Worm (Caenorhabditis elegans) whole organism, late embryonic: ENCODE measurements around the gene F41G4.8.

ENCODE experiments used
- C38D4.7 ChIP-seq: fragments of 200-800 bp; sonication (Bioruptor generic); optimal IDR thresholded peaks from 2 replicates; lab custom pipeline; 2018; ENCODE audit warnings: mild to moderate bottlenecking, missing genetic modification characterization, moderate library complexity, missing compliant biosample characterization
- F13H6.1 ChIP-seq: sonication (generic microtip); optimal IDR thresholded peaks from 2 replicates; lab custom pipeline; 2016; ENCODE audit warnings: missing genetic modification characterization, missing compliant biosample characterization
- Y22D7AL.16 ChIP-seq: sonication (generic microtip); optimal IDR thresholded peaks from 2 replicates; lab custom pipeline; 2016; ENCODE audit warnings: missing genetic modification characterization, missing compliant biosample characterization
- ahr-1 ChIP-seq: sonication (generic microtip); optimal IDR thresholded peaks from 2 replicates; lab custom pipeline; 2016; ENCODE audit warnings: missing genetic modification characterization, missing compliant biosample characterization
- ceh-14 ChIP-seq: sonication (generic microtip); optimal IDR thresholded peaks from 2 replicates; lab custom pipeline; 2016; ENCODE audit warnings: missing genotype, missing genetic modification characterization, missing compliant biosample characterization
- ceh-2 ChIP-seq: sonication (generic microtip); optimal IDR thresholded peaks from 2 replicates; lab custom pipeline; 2016; ENCODE audit warnings: missing genotype, missing genetic modification characterization, missing compliant biosample characterization
- ceh-45 ChIP-seq: fragments of 200-800 bp; sonication (Bioruptor generic); IDR thresholded peaks from 2 replicates; pipeline ENCODE4 v1.3.6; 2022; ENCODE audit warnings: missing genetic modification reagents, missing genetic modification characterization, missing compliant biosample characterization
- ceh-9 ChIP-seq: sonication (generic microtip); optimal IDR thresholded peaks from 2 replicates; lab custom pipeline; 2016; ENCODE audit warnings: mild to moderate bottlenecking, missing genetic modification characterization, inconsistent platforms, missing compliant biosample characterization
- dmd-4 ChIP-seq: sonication (generic microtip); optimal IDR thresholded peaks from 2 replicates; lab custom pipeline; 2016; ENCODE audit warnings: borderline replicate concordance, missing genetic modification characterization, missing compliant biosample characterization
- elt-4 ChIP-seq: sonication (generic microtip); optimal IDR thresholded peaks from 2 replicates; lab custom pipeline; 2016; ENCODE audit warnings: missing genetic modification characterization, missing compliant biosample characterization
- ets-4 ChIP-seq: sonication (generic microtip); optimal IDR thresholded peaks from 2 replicates; lab custom pipeline; 2016; ENCODE audit warnings: missing genetic modification characterization, missing compliant biosample characterization
- eyg-1 ChIP-seq: sonication (generic microtip); optimal IDR thresholded peaks from 2 replicates; lab custom pipeline; 2016; ENCODE audit warnings: missing genotype, missing genetic modification characterization, missing compliant biosample characterization
- hlh-30 ChIP-seq: sonication (generic microtip); optimal IDR thresholded peaks from 2 replicates; lab custom pipeline; 2017; ENCODE audit warnings: antibody characterized with exemption, missing genetic modification characterization, missing compliant biosample characterization; ENCODE audit not compliant: insufficient read depth
- hlh-8 ChIP-seq: sonication (generic microtip); optimal IDR thresholded peaks from 2 replicates; lab custom pipeline; 2016; ENCODE audit warnings: missing genotype, missing genetic modification characterization, missing compliant biosample characterization
- lin-11 ChIP-seq: fragments of 200-800 bp; sonication (Bioruptor generic); optimal IDR thresholded peaks from 2 replicates; lab custom pipeline; 2018; ENCODE audit warnings: mild to moderate bottlenecking, missing genetic modification characterization, missing compliant biosample characterization
- mec-3 ChIP-seq: sonication (generic microtip); optimal IDR thresholded peaks from 2 replicates; lab custom pipeline; 2016; ENCODE audit warnings: borderline replicate concordance, missing genetic modification characterization, missing compliant biosample characterization
- nfya-1 ChIP-seq: sonication (generic microtip); optimal IDR thresholded peaks from 2 replicates; lab custom pipeline; 2017; ENCODE audit warnings: missing genetic modification characterization, mild to moderate bottlenecking, missing compliant biosample characterization, antibody characterized with exemption, moderate library complexity
- npax-4 ChIP-seq: sonication (generic microtip); optimal IDR thresholded peaks from 2 replicates; lab custom pipeline; 2016; ENCODE audit warnings: missing genetic modification characterization, missing compliant biosample characterization
- odd-2 ChIP-seq: sonication (generic microtip); optimal IDR thresholded peaks from 2 replicates; lab custom pipeline; 2017; ENCODE audit warnings: antibody characterized with exemption, mild to moderate bottlenecking, missing genetic modification characterization, missing compliant biosample characterization
- pat-9 ChIP-seq: fragments of 200-800 bp; sonication (Bioruptor generic); optimal IDR thresholded peaks from 2 replicates; lab custom pipeline; 2018; ENCODE audit warnings: mild to moderate bottlenecking, missing genetic modification characterization, moderate library complexity, missing compliant biosample characterization
- pqm-1 ChIP-seq: sonication (generic microtip); optimal IDR thresholded peaks from 2 replicates; lab custom pipeline; 2016; ENCODE audit warnings: missing genetic modification characterization, missing compliant biosample characterization
- pros-1 ChIP-seq: fragments of 150-350 bp; optimal IDR thresholded peaks from 2 replicates; lab custom pipeline; 2014; ENCODE audit warnings: missing biosample characterization, missing genetic modification reagents, missing genetic modification characterization
- rnt-1 ChIP-seq: sonication (generic microtip); optimal IDR thresholded peaks from 2 replicates; lab custom pipeline; 2016; ENCODE audit warnings: missing genetic modification characterization, missing compliant biosample characterization
- sdc-2 ChIP-seq: sonication (generic microtip); optimal IDR thresholded peaks from 2 replicates; lab custom pipeline; 2016; ENCODE audit warnings: missing genotype, missing genetic modification characterization, missing compliant biosample characterization
- sox-4 ChIP-seq: sonication (generic microtip); optimal IDR thresholded peaks from 2 replicates; lab custom pipeline; 2017; ENCODE audit warnings: mild to moderate bottlenecking, missing genetic modification characterization, inconsistent platforms, missing compliant biosample characterization
- tbx-2 ChIP-seq: sonication (generic microtip); optimal IDR thresholded peaks from 2 replicates; lab custom pipeline; 2016; ENCODE audit warnings: missing genetic modification characterization, missing compliant biosample characterization
- unc-3 ChIP-seq, 2 experiments: fragments of 200-800 bp in 1 of 2; sonication (Bioruptor generic) in 1 of 2; sonication (generic microtip) in 1 of 2; conservative IDR thresholded peaks in 1 of 2; optimal IDR thresholded peaks in 1 of 2; 2 replicates each; pipeline versions ENCODE4 v1.3.6 to Lab custom; 2016 to 2022; ENCODE audit warnings: missing compliant biosample characterization in 2 of 2, missing genetic modification characterization in 2 of 2, missing genetic modification reagents in 1 of 2
- unc-42 ChIP-seq: sonication (generic microtip); optimal IDR thresholded peaks from 2 replicates; lab custom pipeline; 2016; ENCODE audit warnings: missing genotype, missing genetic modification characterization, missing compliant biosample characterization
- unc-55 ChIP-seq: sonication (generic microtip); optimal IDR thresholded peaks from 2 replicates; lab custom pipeline; 2017; ENCODE audit warnings: missing biosample characterization, missing genetic modification reagents, missing genetic modification characterization
- unc-86 ChIP-seq: sonication (generic microtip); optimal IDR thresholded peaks from 2 replicates; lab custom pipeline; 2016; ENCODE audit warnings: missing genetic modification characterization, missing compliant biosample characterization

The F41G4.8 gene

DNA sequence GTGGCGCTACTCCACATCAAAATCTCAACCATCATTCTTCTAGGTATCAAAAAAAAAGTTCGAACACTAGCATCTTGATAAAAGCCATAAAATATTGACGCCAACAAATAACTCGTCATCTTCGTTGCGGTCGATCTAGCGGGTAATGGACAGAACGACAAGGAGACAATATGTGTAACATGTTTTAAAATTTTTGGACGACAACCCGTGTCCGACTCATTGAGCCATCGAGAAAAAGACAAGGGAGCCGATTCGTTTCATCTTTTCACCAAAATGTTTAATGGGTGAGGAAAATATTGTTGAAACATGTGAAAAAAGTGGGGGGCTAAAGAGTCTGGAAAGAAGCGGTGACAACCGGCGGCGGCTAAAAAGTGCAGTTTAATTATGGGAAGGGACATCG, 23.3 kb downstream of the F41G4.8 start:
- TF ChIP-seq ceh-9 (tag; lab: Kevin White, UChicago), result no peak
- TF ChIP-seq ceh-45 (GFP tag; lab: Robert Waterston, UW), result no peak
- no peak for TF ChIP-seq lin-11 (tag; lab: Kevin White, UChicago)
- no peak for TF ChIP-seq pros-1
- TF ChIP-seq ceh-14 (tag; lab: Kevin White, UChicago), result no peak
- TF ChIP-seq pqm-1 (tag; lab: Kevin White, UChicago), result no peak
- TF ChIP-seq, all 69 proteins: peak for 0

DNA sequence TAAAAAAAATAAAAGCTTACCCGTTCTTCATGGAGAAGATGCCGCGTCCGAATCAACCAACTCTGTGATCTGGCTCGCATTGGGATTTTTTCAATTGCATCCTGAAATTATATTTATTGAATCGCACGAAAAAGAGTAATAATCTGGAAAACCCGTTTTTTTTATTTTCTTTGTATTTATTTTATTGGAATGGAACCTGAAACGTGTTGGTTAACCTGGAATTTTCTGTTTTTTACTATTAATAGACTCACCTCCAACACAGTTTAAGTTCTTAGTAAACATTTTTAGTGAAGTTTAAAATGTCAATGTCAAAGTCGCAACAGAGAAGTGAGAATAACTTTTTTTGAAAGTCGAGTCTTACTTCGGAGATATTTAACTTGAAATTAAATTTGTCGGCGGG, 26.6 kb downstream of the F41G4.8 start:
- TF ChIP-seq pros-1, result no peak

DNA sequence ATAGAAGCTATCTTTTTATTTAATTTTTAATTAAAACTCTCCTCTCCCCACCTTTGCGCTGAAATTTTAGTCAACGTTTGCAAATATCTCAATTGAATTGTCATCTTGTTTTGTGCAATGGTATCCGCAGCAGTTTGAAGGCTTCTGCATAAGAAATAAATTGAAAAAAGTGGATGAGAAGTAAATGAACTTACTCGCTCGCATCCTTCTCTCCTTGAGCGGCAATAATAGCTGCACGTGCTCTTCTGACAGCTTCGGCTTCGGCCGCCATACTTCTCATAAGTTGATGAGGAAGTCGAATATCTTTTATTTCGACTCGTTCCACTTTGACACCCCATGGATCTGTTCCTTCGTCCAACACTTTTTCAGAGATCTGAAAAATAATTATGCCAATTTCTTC, 28.0 kb downstream of the F41G4.8 start:
- TF ChIP-seq unc-42 (tag; lab: Kevin White, UChicago), result peak; percentile 84
- TF ChIP-seq npax-4 (tag; lab: Kevin White, UChicago), result no peak

DNA sequence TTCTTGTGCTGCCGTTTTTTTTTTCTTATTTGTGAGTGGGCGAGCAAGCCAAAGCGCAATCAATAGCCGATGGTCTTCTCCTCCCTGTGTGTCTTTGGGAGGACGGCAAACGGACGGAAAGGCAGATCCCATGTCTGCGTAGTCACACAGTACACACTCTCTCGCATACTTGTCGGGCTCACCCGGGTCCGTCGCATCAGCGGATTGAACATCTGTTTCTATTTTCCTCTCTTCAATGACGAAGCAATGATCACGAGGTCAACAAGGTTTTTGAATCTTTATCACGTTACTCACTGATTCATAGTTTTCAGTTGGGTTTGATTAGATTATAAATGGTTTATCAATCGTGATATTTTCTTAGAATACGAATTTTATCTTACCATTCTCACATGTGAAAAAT, 29.3 kb downstream of the F41G4.8 start:
- TF ChIP-seq Y22D7AL.16 (tag; lab: Kevin White, UChicago) (no peak), npax-4 (tag; lab: Kevin White, UChicago) (no peak), ets-4 (tag; lab: Kevin White, UChicago) (no peak), odd-2 (tag; lab: Kevin White, UChicago) (no peak), dmd-4 (tag; lab: Kevin White, UChicago) (no peak), F13H6.1 (tag; lab: Kevin White, UChicago) (no peak), nfya-1 (tag; lab: Kevin White, UChicago) (no peak), C38D4.7 (GFP tag; lab: Kevin White, UChicago) (no peak), ceh-2 (tag; lab: Kevin White, UChicago) (no peak), unc-86 (tag; lab: Kevin White, UChicago) (no peak), hlh-30 (peak; percentile 88), elt-4 (tag; lab: Kevin White, UChicago) (no peak), unc-55 (peak; percentile 83), unc-3 (GFP tag; conservative IDR thresholded peaks at IDR 0.05; lab: Robert Waterston, UW) (no peak), unc-3 (tag; optimal IDR thresholded peaks at IDR 0.05; lab: Kevin White, UChicago) (no peak), hlh-8 (peak; percentile 22), eyg-1 (tag; lab: Kevin White, UChicago) (no peak), mec-3 (tag; lab: Kevin White, UChicago) (no peak), pat-9 (tag; lab: Kevin White, UChicago) (no peak)

DNA sequence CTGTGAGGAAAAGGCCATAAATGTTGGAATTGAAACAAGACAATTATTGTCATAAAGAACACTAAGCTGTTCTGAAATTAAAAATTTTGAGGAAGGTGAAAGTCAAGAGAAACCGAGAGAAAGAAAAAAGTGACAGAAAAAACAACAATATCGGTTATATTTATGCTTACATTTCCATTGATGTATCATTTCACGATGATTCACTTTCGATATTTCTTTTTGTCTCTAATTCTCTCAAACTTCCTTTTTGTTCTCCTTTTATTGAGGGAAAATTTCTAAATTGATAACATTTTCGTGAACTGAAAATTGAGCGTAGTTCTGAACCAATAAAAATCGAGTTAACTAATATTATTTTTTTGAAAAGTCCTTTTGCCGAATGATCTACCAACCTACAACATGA, 29.9 kb downstream of the F41G4.8 start:
- no peak for TF ChIP-seq hlh-30
- no peak for TF ChIP-seq ahr-1
- no peak for TF ChIP-seq sox-4 (tag; lab: Kevin White, UChicago)

DNA sequence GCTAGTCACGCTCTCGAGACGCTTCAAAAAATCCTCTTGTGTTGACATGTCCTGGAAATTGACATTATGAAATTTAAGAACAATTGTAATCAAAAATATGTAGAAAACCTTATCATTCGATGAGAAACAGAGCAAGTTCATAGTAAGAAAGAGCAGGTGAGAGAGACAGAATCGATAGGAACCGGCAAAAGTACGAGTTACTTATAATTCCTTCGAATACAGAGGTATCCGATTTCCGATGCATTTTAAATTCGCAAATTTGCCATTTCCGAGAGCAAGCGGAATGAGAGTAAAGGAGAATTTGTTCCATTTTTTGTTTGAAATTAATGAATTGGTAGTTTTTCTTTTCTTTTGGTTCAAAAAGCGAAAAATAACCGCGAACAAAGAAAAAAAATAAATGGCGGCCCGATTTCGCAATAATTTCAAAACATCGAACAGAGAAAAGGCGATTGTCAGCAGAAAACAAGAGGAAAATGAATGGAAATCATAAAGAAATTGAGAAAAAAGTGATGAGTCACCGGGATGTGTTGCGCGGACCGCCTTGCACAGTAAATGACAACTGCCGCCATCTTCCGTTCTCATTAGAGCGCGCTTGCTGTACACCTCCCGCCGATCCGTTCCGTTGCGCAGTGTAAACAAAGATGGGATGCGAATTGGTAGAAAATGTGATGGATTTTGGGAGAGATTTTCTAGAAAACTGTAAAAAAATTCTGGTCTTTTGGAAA, 31.1 kb downstream of the F41G4.8 start, which contains the start of gene cas-1:
TSS of gene cas-1 (minus strand) at position 51 of the 725 bp plus-strand sequence.
- TF ChIP-seq nfya-1 (tag; lab: Kevin White, UChicago) (no peak), rnt-1 (tag; lab: Kevin White, UChicago) (peak; percentile 6), pqm-1 (tag; lab: Kevin White, UChicago) (no peak), tbx-2 (tag; lab: Kevin White, UChicago) (peak; percentile 31), unc-55 (peak; percentile 46), sdc-2 (tag; lab: Kevin White, UChicago) (peak; percentile 16)
